Fruit fly (Drosophila melanogaster): ENCODE data around the gene SPE.
A peak's percentile ranks its signal among the peaks of the same experiment; 100 is the strongest.

Gene SPE

dm6 chr3R:23709508-23710208 lies 23.6 kb downstream of the SPE start, which contains the start of gene CG10301 (continued):
- TF ChIP-seq NC2β (GFP tag; optimal IDR thresholded peaks at IDR 0.05) = peak; percentile 54
- peak; percentile 46 for TF ChIP-seq Atf-2 (GFP tag; optimal IDR thresholded peaks at IDR 0.05)
- no peak for TF ChIP-seq amos (GFP tag; IDR thresholded peaks at IDR 0.05; ENCODE audit: partially characterized antibody)
- TF ChIP-seq z (GFP tag; IDR thresholded peaks at IDR 0.05) = no peak
- TF ChIP-seq CG2678 (tag; optimal IDR thresholded peaks at IDR 0.05) = peak; percentile 51
- no peak for TF ChIP-seq HmgD (GFP tag; optimal IDR thresholded peaks at IDR 0.05)
- TF ChIP-seq lmd (GFP tag; IDR thresholded peaks at IDR 0.05) = peak; percentile 62
- peak; percentile 62; the same call in 2 of the 3 replicates for TF ChIP-seq dysf (GFP tag; IDR thresholded peaks at IDR 0.05)
- peak; percentile 76 for TF ChIP-seq nmo (GFP tag; optimal IDR thresholded peaks at IDR 0.05)
- no peak for TF ChIP-seq CG11456 (GFP tag; IDR thresholded peaks at IDR 0.05)
- TF ChIP-seq CG12155 (GFP tag; optimal IDR thresholded peaks at IDR 0.05) = no peak
- no peak for TF ChIP-seq CG13624 (GFP tag; optimal IDR thresholded peaks at IDR 0.05)
- peak; percentile 67 for TF ChIP-seq D19A (tag; optimal IDR thresholded peaks at IDR 0.05)
- no peak for TF ChIP-seq CG15479 (GFP tag; optimal IDR thresholded peaks at IDR 0.05)
- peak; percentile 76 for TF ChIP-seq gem (tag; optimal IDR thresholded peaks at IDR 0.05)
- TF ChIP-seq Myb (GFP tag; optimal IDR thresholded peaks at IDR 0.05) = no peak
- TF ChIP-seq CoRest (tag; optimal IDR thresholded peaks at IDR 0.05) = peak; percentile 61
- peak; percentile 4 for TF ChIP-seq fd64A (GFP tag; optimal IDR thresholded peaks at IDR 0.05)
- no peak for TF ChIP-seq prd (optimal IDR thresholded peaks at IDR 0.05)
- peak; percentile 86 for TF ChIP-seq prd (GFP tag; IDR thresholded peaks at IDR 0.05)
- no peak for TF ChIP-seq CG34376 (GFP tag; optimal IDR thresholded peaks at IDR 0.05)
- TF ChIP-seq lilli (GFP tag; optimal IDR thresholded peaks at IDR 0.05) = peak; percentile 39
- TF ChIP-seq CG3407 (GFP tag; optimal IDR thresholded peaks at IDR 0.05) = peak; percentile 42
- TF ChIP-seq Sox102F (GFP tag; optimal IDR thresholded peaks at IDR 0.05) = peak; percentile 70
- peak; percentile 41; the same call in 1 of the 3 replicates for TF ChIP-seq so (GFP tag; IDR thresholded peaks at IDR 0.05)
- peak; percentile 61 for TF ChIP-seq ac (GFP tag; optimal IDR thresholded peaks at IDR 0.05)
- peak; percentile 81 for TF ChIP-seq CG8765 (GFP tag; IDR thresholded peaks at IDR 0.05)
- no peak for TF ChIP-seq CG12744 (GFP tag; optimal IDR thresholded peaks at IDR 0.05)
- peak; percentile 44 for TF ChIP-seq Usf (GFP tag; optimal IDR thresholded peaks at IDR 0.05)
- peak; percentile 50; the same call in 1 of the 3 replicates for TF ChIP-seq ken (GFP tag; IDR thresholded peaks at IDR 0.05)
- peak; percentile 54 for TF ChIP-seq CG2202 (tag; optimal IDR thresholded peaks at IDR 0.05)
- TF ChIP-seq cad (GFP tag; optimal IDR thresholded peaks at IDR 0.05) = no peak
- peak; percentile 37 for TF ChIP-seq PHDP (tag; optimal IDR thresholded peaks at IDR 0.05)
- peak; percentile 71 for TF ChIP-seq vvl (GFP tag; IDR thresholded peaks at IDR 0.05)
- peak; percentile 42 for TF ChIP-seq jing (GFP tag; optimal IDR thresholded peaks at IDR 0.05)
- peak; percentile 20; the same call in 1 of the 3 replicates for TF ChIP-seq Mrtf (GFP tag; IDR thresholded peaks at IDR 0.05)
- peak; percentile 31 for TF ChIP-seq sqz (GFP tag; optimal IDR thresholded peaks at IDR 0.05)
- TF ChIP-seq CG18262 (tag; optimal IDR thresholded peaks at IDR 0.05) = peak; percentile 74
- TF ChIP-seq fd102C (GFP tag; optimal IDR thresholded peaks at IDR 0.05) = peak; percentile 76
- TF ChIP-seq tap (tag; optimal IDR thresholded peaks at IDR 0.05) = peak; percentile 0
- TF ChIP-seq CG7928 (GFP tag; optimal IDR thresholded peaks at IDR 0.05) = no peak
- peak; percentile 66 for TF ChIP-seq Ssrp (tag; optimal IDR thresholded peaks at IDR 0.05)
- peak; percentile 27 for TF ChIP-seq CG12659 (GFP tag; optimal IDR thresholded peaks at IDR 0.05)
- TF ChIP-seq CG10565 (GFP tag; optimal IDR thresholded peaks at IDR 0.05) = no peak
- TF ChIP-seq fru (optimal IDR thresholded peaks at IDR 0.05) = no peak
- peak; percentile 84 for TF ChIP-seq CG1603 (tag; optimal IDR thresholded peaks at IDR 0.05)
- TF ChIP-seq crp (GFP tag; optimal IDR thresholded peaks at IDR 0.05) = peak in 1 of 2 experiments; percentile 1
- TF ChIP-seq D19B (GFP tag; optimal IDR thresholded peaks at IDR 0.05) = no peak
- TF ChIP-seq CG7786 (GFP tag; optimal IDR thresholded peaks at IDR 0.05) = no peak
- TF ChIP-seq CG30020 (tag; optimal IDR thresholded peaks at IDR 0.05) = no peak
